Fruit fly (Drosophila melanogaster) whole organism, pupa: Measurements from ENCODE around the gene sls.
A peak's percentile ranks its signal among the peaks of the same experiment; 100 is the strongest.

ENCODE experiments used
- CG14655 ChIP-seq: fragments of 200-800 bp; sonication (Bioruptor generic); optimal IDR thresholded peaks from 3 replicates; lab custom pipeline; 2017; ENCODE audit warnings: mild to moderate bottlenecking, missing biosample characterization, missing genetic modification reagents, missing genetic modification characterization
- CG15710 ChIP-seq: fragments of 200-800 bp; sonication (Bioruptor generic); optimal IDR thresholded peaks from 2 replicates; lab custom pipeline; 2018; ENCODE audit warnings: missing biosample characterization, mild to moderate bottlenecking, missing genetic modification characterization, moderate library complexity
- CG17806 ChIP-seq: fragments of 200-800 bp; sonication (Bioruptor generic); optimal IDR thresholded peaks from 2 replicates; lab custom pipeline; 2018; ENCODE audit warnings: missing biosample characterization, mild to moderate bottlenecking, missing genetic modification characterization, moderate library complexity
- D1 ChIP-seq: fragments of 200-800 bp; sonication (Bioruptor generic); optimal IDR thresholded peaks from 2 replicates; lab custom pipeline; 2018; ENCODE audit warnings: missing biosample characterization, mild to moderate bottlenecking, missing genetic modification characterization, moderate library complexity
- Ets98B ChIP-seq: fragments of 200-800 bp; sonication (Bioruptor generic); IDR thresholded peaks from 2 replicates; pipeline ENCODE4 v1.3.6; 2022; ENCODE audit warnings: missing biosample characterization, missing genetic modification characterization
- gl ChIP-seq: fragments of 200-800 bp; sonication (Bioruptor generic); optimal IDR thresholded peaks from 2 replicates; lab custom pipeline; 2018; ENCODE audit warnings: missing biosample characterization, mild to moderate bottlenecking, missing genetic modification characterization

DNA sequence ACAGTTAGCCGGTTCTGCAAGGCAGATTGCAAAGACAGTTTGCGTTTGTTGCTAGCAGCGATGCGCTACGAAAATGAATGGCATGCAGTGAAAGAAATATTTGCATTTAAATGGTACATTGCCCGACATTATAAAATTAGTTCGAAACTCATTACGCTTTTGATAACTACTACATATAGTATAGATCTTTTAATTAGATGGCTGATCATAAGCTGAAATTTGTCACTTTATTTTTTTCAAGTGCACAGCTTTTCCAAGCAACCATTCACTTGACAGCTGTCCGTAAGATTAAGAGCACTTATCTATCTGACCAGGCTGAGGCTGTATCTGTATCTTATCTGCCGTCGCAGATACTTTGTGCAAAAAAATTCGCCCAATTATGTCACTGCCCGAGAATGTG, 1.6 kb upstream of the sls start:
- peak; percentile 61 for TF ChIP-seq gl (tag; lab: Kevin White, UChicago)
- peak; percentile 59 for TF ChIP-seq D1 (tag; lab: Kevin White, UChicago)
- TF ChIP-seq Ets98B: peak; percentile 88
- TF ChIP-seq CG17806 (tag; lab: Kevin White, UChicago): peak; percentile 84
- peak; percentile 95 for TF ChIP-seq CG14655 (GFP tag; lab: Kevin White, UChicago)
- peak; percentile 62 for TF ChIP-seq CG15710 (tag; lab: Kevin White, UChicago)
